Worm (Caenorhabditis elegans) whole organism, L4 larva: ENCODE measurements around the gene srx-47.
"Not testable (repeated sequence)": the region's sequence is repeated elsewhere in the genome, so short reads cannot be mapped to it uniquely, and the experiment has no call there.

Experiments
- D1046.2 ChIP-seq: fragments of 200-800 bp; sonication (Bioruptor generic); IDR thresholded peaks from 2 replicates; pipeline ENCODE4 v1.3.6; 2022; ENCODE audit warnings: missing genetic modification characterization, missing compliant biosample characterization
- F26F4.8 ChIP-seq: fragments of 200-800 bp; sonication (Bioruptor generic); conservative IDR thresholded peaks from 2 replicates; pipeline ENCODE4 v1.3.6; 2022; ENCODE audit warnings: missing genetic modification characterization, missing compliant biosample characterization
- F44E2.7 ChIP-seq: fragments of 200-800 bp; sonication (Bioruptor generic); IDR thresholded peaks from 2 replicates; pipeline ENCODE4 v2.1.2; 2022; ENCODE audit warnings: missing genetic modification characterization, missing compliant biosample characterization
- F49E8.2 ChIP-seq: sonication (generic microtip); optimal IDR thresholded peaks from 2 replicates; lab custom pipeline; 2016; ENCODE audit warnings: missing compliant biosample characterization, mild to moderate bottlenecking, missing genetic modification characterization, borderline replicate concordance
- T20F7.1 ChIP-seq: fragments of 200-800 bp; sonication (Bioruptor generic); optimal IDR thresholded peaks from 2 replicates; lab custom pipeline; 2018; ENCODE audit warnings: mild to moderate bottlenecking, missing genetic modification characterization, missing compliant biosample characterization
- T26A8.4 ChIP-seq: fragments of 200-800 bp; sonication (Bioruptor generic); IDR thresholded peaks from 2 replicates; pipeline ENCODE4 v1.3.6; 2022; ENCODE audit warnings: missing genetic modification characterization, missing compliant biosample characterization
- Y105C5A.15 ChIP-seq: fragments of 200-800 bp; sonication (Bioruptor generic); IDR thresholded peaks from 2 replicates; pipeline ENCODE4 v1.3.6; 2022; ENCODE audit warnings: missing genetic modification characterization, missing compliant biosample characterization
- Y48G9A.11 ChIP-seq: fragments of 200-800 bp; sonication (Bioruptor generic); IDR thresholded peaks from 2 replicates; pipeline ENCODE4 v1.3.6; 2022; ENCODE audit warnings: missing genetic modification reagents, missing genetic modification characterization, missing compliant biosample characterization
- Y75B8A.6 ChIP-seq: fragments of 200-800 bp; sonication (Bioruptor generic); IDR thresholded peaks from 2 replicates; pipeline ENCODE4 v1.3.6; 2022; ENCODE audit warnings: missing genetic modification reagents, missing genetic modification characterization, missing compliant biosample characterization
- arid-1 ChIP-seq: fragments of 200-800 bp; sonication (Bioruptor generic); conservative IDR thresholded peaks from 2 replicates; pipeline ENCODE4 v1.3.6; 2022; ENCODE audit warnings: missing genetic modification reagents, missing genetic modification characterization, missing compliant biosample characterization
- ceh-20 ChIP-seq: fragments of 200-800 bp; sonication (Bioruptor generic); IDR thresholded peaks from 2 replicates; pipeline ENCODE4 v1.3.6; 2022; ENCODE audit warnings: missing genetic modification reagents, missing genetic modification characterization, missing compliant biosample characterization
- ceh-82 ChIP-seq: sonication (generic microtip); optimal IDR thresholded peaks from 2 replicates; lab custom pipeline; 2017; ENCODE audit warnings: missing biosample characterization, missing genetic modification characterization
- ctbp-1 ChIP-seq: fragments of 200-800 bp; sonication (Bioruptor generic); IDR thresholded peaks from 2 replicates; pipeline ENCODE4 v1.3.6; 2022; ENCODE audit warnings: missing genetic modification reagents, missing genetic modification characterization, missing compliant biosample characterization
- daf-16 ChIP-seq, 3 experiments: sonication (generic microtip); optimal IDR thresholded peaks; 2 replicates each; lab custom pipeline; 2016 to 2017; ENCODE audit warnings: missing genetic modification characterization in 3 of 3, missing genetic modification reagents in 3 of 3, mild to moderate bottlenecking in 2 of 3, missing compliant biosample characterization in 2 of 3, missing biosample characterization in 1 of 3, moderate library complexity in 1 of 3
- daf-19 ChIP-seq: fragments of 200-800 bp; sonication (Bioruptor generic); conservative IDR thresholded peaks from 2 replicates; pipeline ENCODE4 v1.3.6; 2022; ENCODE audit warnings: missing genetic modification characterization, missing compliant biosample characterization
- dmd-6 ChIP-seq: fragments of 200-800 bp; sonication (Bioruptor generic); IDR thresholded peaks from 2 replicates; pipeline ENCODE4 v1.3.6; 2022; ENCODE audit warnings: missing genetic modification reagents, missing genetic modification characterization, missing compliant biosample characterization
- dmd-8 ChIP-seq: fragments of 200-800 bp; sonication (Bioruptor generic); IDR thresholded peaks from 2 replicates; pipeline ENCODE4 v1.3.6; 2022; ENCODE audit warnings: missing genetic modification characterization, missing compliant biosample characterization
- dmd-9 ChIP-seq: fragments of 200-800 bp; sonication (Bioruptor generic); IDR thresholded peaks from 2 replicates; pipeline ENCODE4 v1.3.6; 2022; ENCODE audit warnings: missing genetic modification reagents, missing genetic modification characterization, missing compliant biosample characterization
- egl-43 ChIP-seq: fragments of 200-800 bp; sonication (Bioruptor generic); IDR thresholded peaks from 2 replicates; pipeline ENCODE4 v1.3.6; 2022; ENCODE audit warnings: missing genetic modification reagents, missing genetic modification characterization, missing compliant biosample characterization
- gei-8 ChIP-seq: fragments of 200-800 bp; sonication (Bioruptor generic); optimal IDR thresholded peaks from 2 replicates; lab custom pipeline; 2018; ENCODE audit warnings: mild to moderate bottlenecking, missing genetic modification characterization, missing compliant biosample characterization
- hmg-1.1 ChIP-seq: fragments of 200-800 bp; sonication (Bioruptor generic); IDR thresholded peaks from 2 replicates; pipeline ENCODE4 v1.3.6; 2022; ENCODE audit warnings: missing genetic modification reagents, missing genetic modification characterization, missing compliant biosample characterization
- lim-7 ChIP-seq: fragments of 200-800 bp; sonication (Bioruptor generic); IDR thresholded peaks from 2 replicates; pipeline ENCODE4 v1.3.6; 2022; ENCODE audit warnings: missing genetic modification characterization, missing compliant biosample characterization
- lin-1 ChIP-seq: fragments of 200-800 bp; sonication (Bioruptor generic); IDR thresholded peaks from 2 replicates; pipeline ENCODE4 v1.3.6; 2022; ENCODE audit warnings: missing genetic modification reagents, missing genetic modification characterization, missing compliant biosample characterization
- lin-29 ChIP-seq: fragments of 200-800 bp; sonication (Bioruptor generic); IDR thresholded peaks from 2 replicates; pipeline ENCODE4 v1.3.6; 2022; ENCODE audit warnings: missing genetic modification reagents, missing genetic modification characterization, missing compliant biosample characterization
- lin-38 ChIP-seq: fragments of 200-800 bp; sonication (Bioruptor generic); IDR thresholded peaks from 2 replicates; pipeline ENCODE4 v1.3.6; 2022; ENCODE audit warnings: missing genetic modification reagents, missing genetic modification characterization, missing compliant biosample characterization
- lir-3 ChIP-seq: sonication (generic microtip); optimal IDR thresholded peaks from 2 replicates; lab custom pipeline; 2016; ENCODE audit warnings: mild to moderate bottlenecking, missing genetic modification characterization, missing compliant biosample characterization
- madf-5 ChIP-seq, 2 experiments: fragments of 200-800 bp; sonication (Bioruptor generic); IDR thresholded peaks; 2 replicates each; pipeline ENCODE4 v1.3.6; 2022; ENCODE audit warnings: missing compliant biosample characterization in 2 of 2, missing genetic modification characterization in 2 of 2
- madf-9 ChIP-seq: fragments of 200-800 bp; sonication (Bioruptor generic); conservative IDR thresholded peaks from 2 replicates; pipeline ENCODE4 v1.3.6; 2022; ENCODE audit warnings: missing genetic modification reagents, missing genetic modification characterization, missing compliant biosample characterization
- mdt-29 ChIP-seq: fragments of 200-800 bp; sonication (Bioruptor generic); IDR thresholded peaks from 2 replicates; pipeline ENCODE4 v1.3.6; 2022; ENCODE audit warnings: missing genetic modification reagents, missing genetic modification characterization, missing compliant biosample characterization
- nhr-10 ChIP-seq: fragments of 150-350 bp; optimal IDR thresholded peaks from 2 replicates; lab custom pipeline; 2014; ENCODE audit warnings: missing biosample characterization, missing genetic modification characterization
- nhr-42 ChIP-seq: fragments of 200-800 bp; sonication (Bioruptor generic); IDR thresholded peaks from 2 replicates; pipeline ENCODE4 v1.3.6; 2022; ENCODE audit warnings: missing genetic modification characterization, missing compliant biosample characterization
- pha-4 ChIP-seq, 2 experiments: fragments of 150-350 bp in 1 of 2; fragments of 200-800 bp in 1 of 2; sonication (Bioruptor generic) in 1 of 2; IDR thresholded peaks in 1 of 2; optimal IDR thresholded peaks in 1 of 2; 2 replicates each; pipeline versions ENCODE4 v1.3.6 to Lab custom; 2014 to 2022; ENCODE audit warnings: missing genetic modification characterization in 2 of 2, missing genetic modification reagents in 2 of 2, missing biosample characterization in 1 of 2, missing compliant biosample characterization in 1 of 2
- php-3 ChIP-seq: fragments of 200-800 bp; sonication (Bioruptor generic); IDR thresholded peaks from 2 replicates; pipeline ENCODE4 v1.3.6; 2022; ENCODE audit warnings: missing genetic modification reagents, missing genetic modification characterization, missing compliant biosample characterization
- saeg-2 ChIP-seq: fragments of 200-800 bp; sonication (Bioruptor generic); IDR thresholded peaks from 2 replicates; pipeline ENCODE4 v1.3.6; 2022; ENCODE audit warnings: missing genetic modification reagents, missing genetic modification characterization, missing compliant biosample characterization
- snpc-1.2 ChIP-seq: fragments of 200-800 bp; sonication (Bioruptor generic); IDR thresholded peaks from 2 replicates; pipeline ENCODE4 v1.3.6; 2022; ENCODE audit warnings: missing genetic modification reagents, missing genetic modification characterization, missing compliant biosample characterization
- snpc-4 ChIP-seq: fragments of 150-350 bp; optimal IDR thresholded peaks from 2 replicates; lab custom pipeline; 2014; ENCODE audit warnings: missing biosample characterization, missing genetic modification characterization
- tra-1 ChIP-seq: fragments of 200-800 bp; sonication (Bioruptor generic); IDR thresholded peaks from 2 replicates; pipeline ENCODE4 v1.3.6; 2022; ENCODE audit warnings: missing genetic modification reagents, missing genetic modification characterization, missing compliant biosample characterization
- vab-7 ChIP-seq: fragments of 200-800 bp; sonication (Bioruptor generic); IDR thresholded peaks from 2 replicates; pipeline ENCODE4 v1.3.6; 2022; ENCODE audit warnings: missing genetic modification reagents, missing genetic modification characterization, missing compliant biosample characterization
- zfp-3 ChIP-seq: fragments of 200-800 bp; sonication (Bioruptor generic); conservative IDR thresholded peaks from 2 replicates; pipeline ENCODE4 v1.3.6; 2022; ENCODE audit warnings: missing genetic modification reagents, missing genetic modification characterization, missing compliant biosample characterization
- zip-11 ChIP-seq: fragments of 200-800 bp; sonication (Bioruptor generic); IDR thresholded peaks from 2 replicates; pipeline ENCODE4 v1.3.6; 2022; ENCODE audit warnings: missing genetic modification characterization, missing compliant biosample characterization
- zip-2 ChIP-seq: fragments of 150-350 bp; optimal IDR thresholded peaks from 2 replicates; lab custom pipeline; 2014; ENCODE audit warnings: missing biosample characterization, missing genetic modification characterization

The srx-47 gene

DNA sequence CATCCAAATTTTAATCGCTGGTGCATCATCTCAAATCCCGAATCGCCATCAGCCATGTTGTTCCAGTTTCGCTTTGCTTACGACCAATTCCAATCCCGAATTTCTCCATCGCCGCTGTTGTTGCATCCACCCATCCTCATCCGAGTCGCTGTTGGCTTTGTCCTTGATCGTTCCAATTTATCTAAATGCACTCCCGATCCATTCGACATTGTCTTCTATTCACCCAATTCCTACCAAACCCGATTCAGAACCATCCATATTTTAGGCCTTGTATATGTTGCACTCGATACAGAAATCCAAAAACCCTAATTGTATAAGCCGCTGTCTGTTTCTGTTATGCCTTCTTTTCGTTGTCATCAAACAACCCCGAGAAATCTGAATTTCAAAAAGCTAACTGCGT lies 9.5 kb upstream of the srx-47 start (continued):
- TF ChIP-seq daf-16 (GFP tag; optimal IDR thresholded peaks at IDR 0.05; lab: Kevin White, UChicago) (peak in 1 of 2 experiments; percentile 74), daf-16 (tag; optimal IDR thresholded peaks at IDR 0.05; lab: Kevin White, UChicago) (no peak), ceh-82 (tag; lab: Kevin White, UChicago) (no peak), F49E8.2 (no peak), madf-5 (GFP tag; IDR thresholded peaks at IDR 0.05; lab: Robert Waterston, UW) (0 out of 4 replicates have a peak, but pooled peaks of 1 of the 2 experiments have one; percentile 64), lir-3 (no peak), T26A8.4 (GFP tag; lab: Robert Waterston, UW) (peak; percentile 97), T20F7.1 (GFP tag; lab: Kevin White, UChicago) (no peak), nhr-10 (tag; lab: Kevin White, UChicago) (no peak), snpc-4 (tag; lab: Kevin White, UChicago) (no peak), lin-1 (peak; percentile 63), zip-2 (tag; lab: Kevin White, UChicago) (no peak), ceh-20 (GFP tag; lab: Robert Waterston, UW) (peak; percentile 92), gei-8 (GFP tag; lab: Kevin White, UChicago) (no peak)

DNA sequence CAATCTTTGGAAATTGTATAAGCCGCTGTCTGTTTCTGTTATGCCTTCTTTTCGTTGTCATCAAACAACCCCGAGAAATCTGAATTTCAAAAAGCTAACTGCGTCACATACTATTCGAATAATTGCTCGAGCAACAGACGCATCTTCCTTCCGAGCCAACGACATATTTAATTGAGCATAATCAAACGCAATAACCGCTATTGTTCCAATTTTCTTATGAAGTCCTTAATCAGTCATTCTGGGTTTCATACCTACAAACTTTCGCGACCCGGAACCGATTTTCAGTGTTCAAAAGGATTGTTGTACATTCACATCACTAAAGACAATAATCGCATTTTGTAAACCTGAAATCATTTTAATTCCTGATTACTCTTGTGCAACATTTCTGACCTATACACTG lies 8.0 kb upstream of the srx-47 start:
- peak; percentile 70 for TF ChIP-seq nhr-42 (GFP tag; lab: Robert Waterston, UW)
- peak; percentile 94 for TF ChIP-seq T26A8.4 (GFP tag; lab: Robert Waterston, UW)
- TF ChIP-seq dmd-6 = peak; percentile 55
- peak; percentile 85 for TF ChIP-seq php-3 (GFP tag; lab: Robert Waterston, UW)
- TF ChIP-seq Y75B8A.6 (GFP tag; lab: Robert Waterston, UW) = peak; percentile 86; the same call in 1 of the 2 replicates
- peak; percentile 92 for TF ChIP-seq tra-1 (GFP tag; lab: Robert Waterston, UW)
- TF ChIP-seq vab-7 (GFP tag; lab: Robert Waterston, UW) = peak; percentile 56
- peak; percentile 88 for TF ChIP-seq lin-29 (GFP tag; lab: Robert Waterston, UW)
- peak; percentile 81 for TF ChIP-seq lin-38 (GFP tag; lab: Robert Waterston, UW)
- TF ChIP-seq zip-11 (GFP tag; lab: Robert Waterston, UW) = peak; percentile 74; the same call in 1 of the 2 replicates
- peak; percentile 98 for TF ChIP-seq zfp-3 (GFP tag; lab: Robert Waterston, UW)
- peak; percentile 83 for TF ChIP-seq D1046.2 (GFP tag; lab: Robert Waterston, UW)
- peak; percentile 66 for TF ChIP-seq hmg-1.1
- TF ChIP-seq snpc-1.2 (GFP tag; lab: Robert Waterston, UW) = peak; percentile 76
- TF ChIP-seq F44E2.7 (GFP tag; lab: Robert Waterston, UW) = peak; percentile 85; the same call in 1 of the 2 replicates
- TF ChIP-seq ctbp-1 = peak; percentile 75
- peak; percentile 90 for TF ChIP-seq lin-1
- peak; percentile 80 for TF ChIP-seq arid-1 (GFP tag; lab: Robert Waterston, UW)
- TF ChIP-seq daf-19 (GFP tag; lab: Robert Waterston, UW) = peak; percentile 67; the same call in 1 of the 2 replicates
- peak; percentile 74 for TF ChIP-seq madf-9 (GFP tag; lab: Robert Waterston, UW)
- peak; percentile 87 for TF ChIP-seq ceh-20 (GFP tag; lab: Robert Waterston, UW)
- 0 out of 2 replicates have a peak, but pooled peaks have one; percentile 40 for TF ChIP-seq F26F4.8
- 0 out of 4 replicates have a peak, but pooled peaks of 1 of the 2 experiments have one; percentile 18 for TF ChIP-seq madf-5 (GFP tag; IDR thresholded peaks at IDR 0.05; lab: Robert Waterston, UW)
- peak; percentile 90 for TF ChIP-seq saeg-2
- TF ChIP-seq Y48G9A.11 (GFP tag; lab: Robert Waterston, UW) = peak; percentile 75
- peak; percentile 58 for TF ChIP-seq mdt-29 (GFP tag; lab: Robert Waterston, UW)
- 0 out of 2 replicates have a peak, but pooled peaks have one; percentile 50 for TF ChIP-seq dmd-9 (GFP tag; lab: Robert Waterston, UW)
- TF ChIP-seq dmd-8 (GFP tag; lab: Robert Waterston, UW) = peak; percentile 72; the same call in 1 of the 2 replicates
- TF ChIP-seq lim-7 (GFP tag; lab: Robert Waterston, UW) = peak; percentile 77
- TF ChIP-seq pha-4 (GFP tag; IDR thresholded peaks at IDR 0.05; lab: Robert Waterston, UW) = peak; percentile 87; the same call in 1 of the 2 replicates
- not testable (repeated sequence) for TF ChIP-seq pha-4 (tag; optimal IDR thresholded peaks at IDR 0.05; lab: Kevin White, UChicago)
- TF ChIP-seq egl-43 = peak; percentile 83
- TF ChIP-seq Y105C5A.15 (GFP tag; lab: Robert Waterston, UW) = peak; percentile 94
- TF ChIP-seq, all 104 proteins: peak for 32; not testable (repeated sequence) for 72
